Worm (Caenorhabditis elegans) whole organism, L4 larva: Measurements from ENCODE around the gene exos-4.2.

ENCODE experiments used
- F10B5.3 ChIP-seq: sonication (generic microtip); optimal IDR thresholded peaks from 2 replicates; lab custom pipeline; 2016; ENCODE audit warnings: mild to moderate bottlenecking, missing genetic modification characterization, missing compliant biosample characterization
- F44E2.7 ChIP-seq: fragments of 200-800 bp; sonication (Bioruptor generic); IDR thresholded peaks from 2 replicates; pipeline ENCODE4 v2.1.2; 2022; ENCODE audit warnings: missing genetic modification characterization, missing compliant biosample characterization
- T20F7.1 ChIP-seq: fragments of 200-800 bp; sonication (Bioruptor generic); optimal IDR thresholded peaks from 2 replicates; lab custom pipeline; 2018; ENCODE audit warnings: mild to moderate bottlenecking, missing genetic modification characterization, missing compliant biosample characterization
- daf-16 ChIP-seq, 3 experiments: sonication (generic microtip); optimal IDR thresholded peaks; 2 replicates each; lab custom pipeline; 2016 to 2017; ENCODE audit warnings: missing genetic modification characterization in 3 of 3, missing genetic modification reagents in 3 of 3, mild to moderate bottlenecking in 2 of 3, missing compliant biosample characterization in 2 of 3, missing biosample characterization in 1 of 3, moderate library complexity in 1 of 3
- daf-19 ChIP-seq: fragments of 200-800 bp; sonication (Bioruptor generic); conservative IDR thresholded peaks from 2 replicates; pipeline ENCODE4 v1.3.6; 2022; ENCODE audit warnings: missing genetic modification characterization, missing compliant biosample characterization
- fos-1 ChIP-seq: fragments of 150-350 bp; optimal IDR thresholded peaks from 2 replicates; lab custom pipeline; 2014; ENCODE audit warnings: missing biosample characterization, missing genetic modification characterization
- mdl-1 ChIP-seq, 2 experiments: fragments of 150-350 bp in 1 of 2; sonication (generic microtip) in 1 of 2; optimal IDR thresholded peaks; 2 replicates each; lab custom pipeline; 2014 to 2017; ENCODE audit warnings: missing biosample characterization in 2 of 2, missing genetic modification characterization in 2 of 2
- nhr-77 ChIP-seq: fragments of 150-350 bp; optimal IDR thresholded peaks from 2 replicates; lab custom pipeline; 2014; ENCODE audit warnings: missing biosample characterization, missing genetic modification characterization
- pqm-1 ChIP-seq: sonication (generic microtip); optimal IDR thresholded peaks from 2 replicates; lab custom pipeline; 2017; ENCODE audit warnings: missing biosample characterization, missing genetic modification characterization
- skn-1 ChIP-seq: fragments of 150-350 bp; optimal IDR thresholded peaks from 2 replicates; lab custom pipeline; 2014; ENCODE audit warnings: missing biosample characterization, missing genetic modification characterization

DNA sequence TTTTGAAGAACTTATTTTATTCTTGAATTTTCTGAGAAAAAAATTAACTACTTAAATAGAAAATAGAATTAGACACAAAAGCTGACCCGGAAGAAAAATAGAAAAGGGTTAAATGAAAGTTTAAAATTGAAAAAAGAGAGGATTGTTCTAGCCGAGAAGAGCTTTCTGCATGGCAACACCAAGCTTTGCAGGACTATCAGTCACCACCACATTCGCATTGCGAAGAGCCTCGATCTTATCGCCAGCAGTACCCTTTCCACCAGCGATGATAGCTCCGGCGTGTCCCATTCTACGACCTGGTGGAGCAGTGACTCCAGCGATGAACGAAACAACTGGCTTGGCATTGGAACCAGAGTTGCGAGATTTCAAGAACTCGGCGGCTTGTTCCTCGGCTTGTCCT, 40.1 kb downstream of the exos-4.2 start:
- TF ChIP-seq pqm-1 (tag; lab: Kevin White, UChicago) (no peak), daf-19 (no peak), F10B5.3 (no peak), T20F7.1 (GFP tag; lab: Kevin White, UChicago) (no peak), skn-1 (tag; lab: Kevin White, UChicago) (no peak), mdl-1 (tag; optimal IDR thresholded peaks at IDR 0.05; lab: Kevin White, UChicago) (no peak), nhr-77 (tag; lab: Kevin White, UChicago) (no peak), fos-1 (tag; lab: Kevin White, UChicago) (no peak), F44E2.7 (GFP tag; lab: Robert Waterston, UW) (no peak), daf-16 (GFP tag; optimal IDR thresholded peaks at IDR 0.05; lab: Kevin White, UChicago) (no peak), daf-16 (tag; optimal IDR thresholded peaks at IDR 0.05; lab: Kevin White, UChicago) (no peak)
